Fruit fly (Drosophila melanogaster): ENCODE results near the gene Nepl8.

Gene Nepl8

DNA sequence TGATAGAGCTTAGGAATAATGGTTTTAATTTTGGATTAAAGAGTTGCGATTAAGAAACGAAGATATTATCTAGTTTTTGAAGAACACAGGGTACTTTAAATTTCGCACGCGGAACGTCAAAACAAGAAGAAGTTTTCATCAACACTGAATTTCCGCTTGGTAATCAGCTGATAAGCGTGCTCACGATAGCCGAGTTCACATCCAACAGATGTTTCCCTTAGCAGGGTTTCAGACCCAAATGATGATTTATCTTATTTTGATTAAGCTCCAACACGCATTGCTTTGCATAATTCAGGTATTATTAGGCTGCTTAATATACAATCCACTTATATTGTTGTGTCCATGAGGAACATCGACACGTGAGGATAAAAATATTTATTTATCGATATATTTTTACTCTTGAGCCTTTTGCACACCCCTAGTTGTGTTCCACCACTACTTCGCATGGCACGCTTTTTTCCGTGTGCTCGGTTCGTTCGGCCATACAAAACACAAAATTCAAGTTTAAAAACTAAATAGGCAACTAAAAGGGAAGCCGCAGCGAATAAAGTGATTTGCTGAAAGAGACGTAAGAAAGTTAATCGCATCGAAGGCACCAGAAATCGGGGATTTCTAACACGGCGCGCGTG is 3.3 kb downstream of the Nepl8 start, which contains the start of gene Tpr2 (continued):
- TF ChIP-seq CG15514 (GFP tag; optimal IDR thresholded peaks at IDR 0.05) = peak; percentile 78
- 0 out of 2 replicates have a peak, but pooled peaks have one; percentile 4 for TF ChIP-seq lmd (GFP tag; IDR thresholded peaks at IDR 0.05)
- TF ChIP-seq unc-4 (GFP tag; IDR thresholded peaks at IDR 0.05; ENCODE audit: partially characterized antibody) = peak; percentile 96
- TF ChIP-seq D19A (tag; optimal IDR thresholded peaks at IDR 0.05) = peak; percentile 40
- TF ChIP-seq wor (GFP tag; IDR thresholded peaks at IDR 0.05) = no peak
- TF ChIP-seq Camta (GFP tag; optimal IDR thresholded peaks at IDR 0.05) = peak; percentile 71
- peak; percentile 32 for TF ChIP-seq NK7.1 (GFP tag; optimal IDR thresholded peaks at IDR 0.05)
- no peak for TF ChIP-seq ham (GFP tag; IDR thresholded peaks at IDR 0.05)
- peak; percentile 84 for TF ChIP-seq CG14710 (tag; optimal IDR thresholded peaks at IDR 0.05)
- no peak for TF ChIP-seq CG8089 (GFP tag; optimal IDR thresholded peaks at IDR 0.05)
- TF ChIP-seq scrt (GFP tag; optimal IDR thresholded peaks at IDR 0.05) = peak; percentile 20
- peak; percentile 48 for TF ChIP-seq CG15269 (tag; optimal IDR thresholded peaks at IDR 0.05)
- TF ChIP-seq Ptx1 (GFP tag; IDR thresholded peaks at IDR 0.05) = peak; percentile 62
- TF ChIP-seq CG31388 (GFP tag; optimal IDR thresholded peaks at IDR 0.05) = no peak
- peak; percentile 30 for TF ChIP-seq abd-A (tag; optimal IDR thresholded peaks at IDR 0.05)
- TF ChIP-seq fd64A (GFP tag; optimal IDR thresholded peaks at IDR 0.05) = no peak
- TF ChIP-seq tio (GFP tag; optimal IDR thresholded peaks at IDR 0.05) = no peak
- TF ChIP-seq CG13624 (GFP tag; optimal IDR thresholded peaks at IDR 0.05) = peak; percentile 43
- no peak for TF ChIP-seq h (optimal IDR thresholded peaks at IDR 0.05)
- TF ChIP-seq CG17612 (GFP tag; IDR thresholded peaks at IDR 0.05) = no peak
- no peak for TF ChIP-seq stc (GFP tag; IDR thresholded peaks at IDR 0.05)
- TF ChIP-seq dan (GFP tag; IDR thresholded peaks at IDR 0.05) = no peak
- TF ChIP-seq CG10366 (GFP tag; IDR thresholded peaks at IDR 0.05) = no peak
- TF ChIP-seq dimm (GFP tag; IDR thresholded peaks at IDR 0.05) = no peak
- no peak for TF ChIP-seq pros (GFP tag; optimal IDR thresholded peaks at IDR 0.05)
- TF ChIP-seq pum (GFP tag; optimal IDR thresholded peaks at IDR 0.05) = peak; percentile 28
- peak; percentile 98 for TF ChIP-seq Dll (GFP tag; IDR thresholded peaks at IDR 0.05; ENCODE audit: partially characterized antibody)
- TF ChIP-seq vfl (GFP tag; optimal IDR thresholded peaks at IDR 0.05) = peak; percentile 55
- TF ChIP-seq mam (GFP tag; optimal IDR thresholded peaks at IDR 0.05) = peak; percentile 42
- 0 out of 2 replicates have a peak, but pooled peaks have one; percentile 35 for TF ChIP-seq rib (GFP tag; IDR thresholded peaks at IDR 0.05)
- TF ChIP-seq nau (GFP tag; optimal IDR thresholded peaks at IDR 0.05) = no peak
- TF ChIP-seq Dfd (GFP tag; optimal IDR thresholded peaks at IDR 0.05) = no peak
- no peak for TF ChIP-seq Optix (GFP tag; IDR thresholded peaks at IDR 0.05)
- TF ChIP-seq slou (GFP tag; optimal IDR thresholded peaks at IDR 0.05) = peak; percentile 59
- no peak for TF ChIP-seq CG4730 (GFP tag; IDR thresholded peaks at IDR 0.05)
- peak; percentile 67 for TF ChIP-seq CG9817 (tag; optimal IDR thresholded peaks at IDR 0.05)
- peak; percentile 56 for TF ChIP-seq Xbp1 (GFP tag; optimal IDR thresholded peaks at IDR 0.05)
- no peak for TF ChIP-seq CG14441 (GFP tag; IDR thresholded peaks at IDR 0.05)
- peak; percentile 70 for TF ChIP-seq nerfin-2 (GFP tag; IDR thresholded peaks at IDR 0.05; ENCODE audit: partially characterized antibody)
- TF ChIP-seq tna (GFP tag; IDR thresholded peaks at IDR 0.05; ENCODE audit: partially characterized antibody) = peak; percentile 90
- TF ChIP-seq ssp (GFP tag; IDR thresholded peaks at IDR 0.05) = peak; percentile 37; the same call in 1 of the 2 replicates
- TF ChIP-seq odd (GFP tag; optimal IDR thresholded peaks at IDR 0.05) = peak; percentile 50
- no peak for TF ChIP-seq ken (GFP tag; IDR thresholded peaks at IDR 0.05)
- TF ChIP-seq CG13894 (tag; optimal IDR thresholded peaks at IDR 0.05) = peak; percentile 67
- peak; percentile 28 for TF ChIP-seq slp2 (GFP tag; optimal IDR thresholded peaks at IDR 0.05)
- peak; percentile 34 for TF ChIP-seq Mes4 (GFP tag; optimal IDR thresholded peaks at IDR 0.05)
- no peak for TF ChIP-seq Lim3 (GFP tag; IDR thresholded peaks at IDR 0.05)
- no peak for TF ChIP-seq Drgx (GFP tag; IDR thresholded peaks at IDR 0.05)
- peak; percentile 51 for TF ChIP-seq CG13775 (GFP tag; optimal IDR thresholded peaks at IDR 0.05)
- TF ChIP-seq Stat92E (GFP tag; optimal IDR thresholded peaks at IDR 0.05) = peak in 1 of 3 experiments; percentile 75
- TF ChIP-seq toy (GFP tag; IDR thresholded peaks at IDR 0.05) = no peak

All from whole organism, embryonic.